Fruit fly (Drosophila melanogaster) whole organism, prepupa: Measurements from ENCODE around the gene aln.

Experiments used
- Blimp-1 ChIP-seq: fragments of 200-800 bp; sonication (Bioruptor generic); optimal IDR thresholded peaks from 3 replicates; lab custom pipeline; 2017; ENCODE audit warnings: missing biosample characterization, missing genetic modification characterization, mild to moderate bottlenecking, moderate library complexity, missing genetic modification reagents
- CG10631 ChIP-seq: fragments of 200-800 bp; sonication (Bioruptor generic); optimal IDR thresholded peaks from 2 replicates; lab custom pipeline; 2016; ENCODE audit warnings: missing biosample characterization, missing genetic modification characterization
- CG11294 ChIP-seq: fragments of 200-800 bp; sonication (Bioruptor generic); IDR thresholded peaks from 2 replicates; pipeline ENCODE4 v1.3.6; 2022; ENCODE audit warnings: missing biosample characterization, missing genetic modification characterization
- CG11762 ChIP-seq: fragments of 200-800 bp; sonication (Bioruptor generic); optimal IDR thresholded peaks from 3 replicates; lab custom pipeline; 2016; ENCODE audit warnings: missing biosample characterization, missing genetic modification characterization; ENCODE audit not compliant: insufficient read depth
- CG15336 ChIP-seq: fragments of 200-800 bp; sonication (Bioruptor generic); IDR thresholded peaks from 2 replicates; pipeline ENCODE4 v1.3.6; 2022; ENCODE audit warnings: missing biosample characterization, missing genetic modification characterization
- CG1621 ChIP-seq: fragments of 200-800 bp; sonication (Bioruptor generic); optimal IDR thresholded peaks from 3 replicates; lab custom pipeline; 2018; ENCODE audit warnings: missing biosample characterization, mild to moderate bottlenecking, missing genetic modification characterization
- CG3032 ChIP-seq: fragments of 200-800 bp; optimal IDR thresholded peaks from 2 replicates; lab custom pipeline; 2019; ENCODE audit warnings: missing biosample characterization, mild to moderate bottlenecking, missing genetic modification characterization, moderate library complexity
- CG31627 ChIP-seq: fragments of 200-800 bp; sonication (Bioruptor generic); optimal IDR thresholded peaks from 3 replicates; lab custom pipeline; 2016; ENCODE audit warnings: missing biosample characterization, missing genetic modification characterization
- CG32006 ChIP-seq: fragments of 200-800 bp; sonication (Bioruptor generic); optimal IDR thresholded peaks from 3 replicates; lab custom pipeline; 2017; ENCODE audit warnings: missing biosample characterization, mild to moderate bottlenecking, missing genetic modification characterization
- CG34406 ChIP-seq: fragments of 200-800 bp; sonication (Bioruptor generic); optimal IDR thresholded peaks from 3 replicates; lab custom pipeline; 2016; ENCODE audit warnings: missing biosample characterization, missing genetic modification characterization
- CG4318 ChIP-seq: fragments of 200-800 bp; sonication (Bioruptor generic); optimal IDR thresholded peaks from 3 replicates; lab custom pipeline; 2017; ENCODE audit warnings: missing biosample characterization, mild to moderate bottlenecking, missing genetic modification characterization
- CG6163 ChIP-seq: fragments of 200-800 bp; sonication (Bioruptor generic); IDR thresholded peaks from 3 replicates; pipeline ENCODE4 v1.3.6; 2022; ENCODE audit warnings: missing biosample characterization, missing genetic modification characterization
- CG6276 ChIP-seq: fragments of 200-800 bp; sonication (Bioruptor generic); optimal IDR thresholded peaks from 2 replicates; lab custom pipeline; 2017; ENCODE audit warnings: missing biosample characterization, mild to moderate bottlenecking, missing genetic modification characterization
- CG6792 ChIP-seq: fragments of 200-800 bp; sonication (Bioruptor generic); optimal IDR thresholded peaks from 3 replicates; lab custom pipeline; 2016; ENCODE audit warnings: missing biosample characterization, missing genetic modification characterization
- CG6808 ChIP-seq: fragments of 200-800 bp; sonication (Bioruptor generic); optimal IDR thresholded peaks from 3 replicates; lab custom pipeline; 2017; ENCODE audit warnings: missing biosample characterization, missing genetic modification characterization, mild to moderate bottlenecking, moderate library complexity, missing genetic modification reagents
- CG7368 ChIP-seq: fragments of 200-800 bp; sonication (Bioruptor generic); optimal IDR thresholded peaks from 3 replicates; lab custom pipeline; 2016; ENCODE audit warnings: missing biosample characterization, missing genetic modification characterization
- CG8119 ChIP-seq: fragments of 200-800 bp; sonication (Bioruptor generic); IDR thresholded peaks from 3 replicates; pipeline ENCODE4 v1.3.6; 2022; ENCODE audit warnings: missing biosample characterization, missing genetic modification characterization
- CG8319 ChIP-seq: fragments of 200-800 bp; sonication (Bioruptor generic); optimal IDR thresholded peaks from 3 replicates; lab custom pipeline; 2016; ENCODE audit warnings: missing biosample characterization, missing genetic modification characterization
- CG9139 ChIP-seq: fragments of 200-800 bp; sonication (Bioruptor generic); optimal IDR thresholded peaks from 3 replicates; lab custom pipeline; 2017; ENCODE audit warnings: missing biosample characterization, mild to moderate bottlenecking, missing genetic modification characterization
- Eip75B ChIP-seq: fragments of 200-800 bp; sonication (Bioruptor generic); optimal IDR thresholded peaks from 3 replicates; lab custom pipeline; 2016; ENCODE audit warnings: missing biosample characterization, missing genetic modification characterization
- Eip78C ChIP-seq: fragments of 200-800 bp; sonication (Bioruptor generic); peaks from one replicate; lab custom pipeline; 2016; ENCODE audit warnings: missing biosample characterization, missing genetic modification characterization
- Eip93F ChIP-seq: fragments of 200-800 bp; sonication (Bioruptor generic); optimal IDR thresholded peaks from 2 replicates; lab custom pipeline; 2016; ENCODE audit warnings: missing biosample characterization, mild to moderate bottlenecking, missing genetic modification characterization
- Ets96B ChIP-seq: fragments of 200-800 bp; optimal IDR thresholded peaks from 2 replicates; lab custom pipeline; 2019; ENCODE audit warnings: missing biosample characterization, mild to moderate bottlenecking, missing genetic modification characterization, moderate library complexity
- Gug ChIP-seq: fragments of 200-800 bp; sonication (Bioruptor generic); IDR thresholded peaks from 2 replicates; pipeline ENCODE4 v1.3.6; 2022; ENCODE audit warnings: missing biosample characterization, missing genetic modification characterization
- Hr38 ChIP-seq: sonication (Bioruptor generic); optimal IDR thresholded peaks from 2 replicates; lab custom pipeline; 2016; ENCODE audit warnings: missing biosample characterization, missing genetic modification characterization
- Lpt ChIP-seq: fragments of 200-800 bp; sonication (Bioruptor generic); optimal IDR thresholded peaks from 3 replicates; lab custom pipeline; 2016; ENCODE audit warnings: missing biosample characterization, missing genetic modification characterization
- Met ChIP-seq: fragments of 200-800 bp; sonication (Bioruptor generic); optimal IDR thresholded peaks from 3 replicates; lab custom pipeline; 2016; ENCODE audit warnings: missing biosample characterization, missing genetic modification characterization
- OdsH ChIP-seq: fragments of 200-800 bp; sonication (Bioruptor generic); optimal IDR thresholded peaks from 3 replicates; lab custom pipeline; 2016; ENCODE audit warnings: missing biosample characterization, missing genetic modification characterization
- Sox102F ChIP-seq: fragments of 200-800 bp; sonication (Bioruptor generic); optimal IDR thresholded peaks from 2 replicates; lab custom pipeline; 2016; ENCODE audit warnings: missing biosample characterization, mild to moderate bottlenecking, missing genetic modification characterization
- Sox14 ChIP-seq: fragments of 200-800 bp; sonication (Bioruptor generic); optimal IDR thresholded peaks from 3 replicates; lab custom pipeline; 2016; ENCODE audit warnings: missing biosample characterization, missing genetic modification characterization
- Sox15 ChIP-seq: fragments of 200-800 bp; sonication (Bioruptor generic); optimal IDR thresholded peaks from 3 replicates; lab custom pipeline; 2016; ENCODE audit warnings: missing biosample characterization, missing genetic modification characterization
- achi ChIP-seq: fragments of 200-800 bp; sonication (Bioruptor generic); optimal IDR thresholded peaks from 3 replicates; lab custom pipeline; 2016; ENCODE audit warnings: missing biosample characterization, missing genetic modification characterization
- acj6 ChIP-seq: fragments of 200-800 bp; sonication (Bioruptor generic); optimal IDR thresholded peaks from 3 replicates; lab custom pipeline; 2016; ENCODE audit warnings: missing biosample characterization, missing genetic modification characterization
- cyc ChIP-seq: fragments of 200-800 bp; sonication (Bioruptor generic); optimal IDR thresholded peaks from 3 replicates; lab custom pipeline; 2016; ENCODE audit warnings: missing biosample characterization, missing genetic modification characterization
- dac ChIP-seq: fragments of 200-800 bp; sonication (Bioruptor generic); optimal IDR thresholded peaks from 2 replicates; lab custom pipeline; 2017; ENCODE audit warnings: missing biosample characterization, mild to moderate bottlenecking, missing genetic modification characterization
- dsx ChIP-seq: fragments of 200-800 bp; optimal IDR thresholded peaks from 3 replicates; lab custom pipeline; 2019; ENCODE audit warnings: missing biosample characterization, mild to moderate bottlenecking, missing genetic modification characterization, moderate library complexity; ENCODE audit not compliant: poor library complexity, severe bottlenecking
- eg ChIP-seq: fragments of 200-800 bp; sonication (Bioruptor generic); IDR thresholded peaks from 3 replicates; pipeline ENCODE4 v1.3.6; 2022; ENCODE audit warnings: missing biosample characterization, missing genetic modification characterization
- fd85E ChIP-seq: fragments of 200-800 bp; sonication (Bioruptor generic); optimal IDR thresholded peaks from 3 replicates; lab custom pipeline; 2016; ENCODE audit warnings: missing biosample characterization, missing genetic modification characterization
- fkh ChIP-seq: fragments of 200-800 bp; sonication (Bioruptor generic); optimal IDR thresholded peaks from 3 replicates; lab custom pipeline; 2017; ENCODE audit warnings: missing biosample characterization, mild to moderate bottlenecking, missing genetic modification characterization, moderate library complexity
- lz ChIP-seq: fragments of 200-800 bp; sonication (Bioruptor generic); optimal IDR thresholded peaks from 3 replicates; lab custom pipeline; 2016; ENCODE audit warnings: missing biosample characterization, missing genetic modification characterization
- net ChIP-seq: fragments of 200-800 bp; sonication (Bioruptor generic); optimal IDR thresholded peaks from 3 replicates; lab custom pipeline; 2016; ENCODE audit warnings: missing biosample characterization, missing genetic modification characterization
- salr ChIP-seq, 2 experiments: fragments of 200-800 bp; sonication (Bioruptor generic); optimal IDR thresholded peaks; 3 replicates each; lab custom pipeline; 2016 to 2018; ENCODE audit warnings: missing biosample characterization in 2 of 2, missing genetic modification characterization in 2 of 2, mild to moderate bottlenecking in 1 of 2
- spab ChIP-seq: fragments of 200-800 bp; sonication (Bioruptor generic); optimal IDR thresholded peaks from 2 replicates; lab custom pipeline; 2017; ENCODE audit warnings: missing biosample characterization, mild to moderate bottlenecking, missing genetic modification characterization, missing genetic modification reagents
- ss ChIP-seq, 2 experiments: fragments of 200-800 bp; sonication (Bioruptor generic); optimal IDR thresholded peaks; 2 replicates in 1 of 2; 3 replicates in 1 of 2; lab custom pipeline; 2017 to 2018; ENCODE audit warnings: mild to moderate bottlenecking in 2 of 2, missing biosample characterization in 2 of 2, missing genetic modification characterization in 2 of 2, moderate library complexity in 1 of 2
- svp ChIP-seq: fragments of 200-800 bp; sonication (Bioruptor generic); peaks from one replicate; lab custom pipeline; 2016; ENCODE audit warnings: missing biosample characterization, missing genetic modification characterization
- topi ChIP-seq: fragments of 200-800 bp; sonication (Bioruptor generic); optimal IDR thresholded peaks from 3 replicates; lab custom pipeline; 2016; ENCODE audit warnings: missing biosample characterization, missing genetic modification characterization

Gene aln

DNA sequence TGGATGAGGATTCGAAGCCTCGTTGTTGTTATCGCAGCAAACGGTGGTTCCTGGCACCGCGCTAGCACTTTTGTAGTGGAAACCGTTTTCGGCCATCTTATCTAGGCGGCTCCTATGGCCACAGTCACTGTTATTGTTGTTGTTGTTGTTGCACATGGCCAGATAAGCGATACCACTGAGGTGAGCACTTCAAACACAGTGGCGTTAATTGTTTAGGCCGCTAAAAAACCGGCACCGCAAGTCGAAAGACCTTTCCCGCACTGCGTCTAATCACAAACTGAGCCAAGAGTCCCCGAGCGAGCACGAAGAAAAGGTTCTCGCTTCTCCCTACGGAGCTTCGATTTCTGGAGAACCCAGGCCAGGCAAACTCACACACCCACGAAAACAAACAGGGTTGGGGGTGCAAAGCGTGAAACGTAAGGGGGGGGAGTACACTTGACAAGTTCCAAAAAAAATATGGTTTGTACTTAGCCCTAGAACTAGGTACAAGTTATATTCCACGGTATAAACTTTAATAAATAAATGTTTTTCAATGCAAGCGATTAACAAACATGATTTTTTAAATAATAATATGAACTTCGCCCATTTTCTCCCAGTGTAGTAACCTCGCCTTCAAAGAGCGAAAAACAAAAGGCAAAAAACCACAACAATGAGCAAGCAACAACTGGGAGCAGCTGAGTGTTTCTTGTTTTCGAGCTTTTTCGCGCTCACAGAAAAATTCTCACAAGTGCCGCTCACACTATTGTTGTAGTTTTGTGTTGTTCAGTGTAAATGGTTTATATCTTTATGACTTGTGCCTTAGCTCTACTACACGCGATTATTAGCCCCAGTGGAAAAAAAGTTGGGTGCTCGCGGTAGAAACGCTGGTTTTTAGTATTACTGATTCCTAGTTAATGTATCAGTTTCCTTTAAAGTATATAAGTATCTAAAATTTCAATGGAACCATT, 14.0 kb downstream of the aln start (continued):
- TF ChIP-seq acj6 (GFP tag; lab: Kevin White, UChicago) (peak; percentile 79), Sox102F (peak; percentile 53), Eip93F (GFP tag; lab: Kevin White, UChicago) (no peak), salr (GFP tag; optimal IDR thresholded peaks at IDR 0.05; lab: Kevin White, UChicago) (peak in 1 of 2 experiments; percentile 80), CG7368 (peak; percentile 64), fd85E (GFP tag; lab: Kevin White, UChicago) (peak; percentile 9), CG15336 (GFP tag; lab: Robert Waterston, UW) (peak; percentile 88), spab (GFP tag; lab: Kevin White, UChicago) (peak; percentile 55), CG11762 (GFP tag; lab: Kevin White, UChicago) (peak; percentile 65), Sox15 (peak; percentile 43), topi (GFP tag; lab: Kevin White, UChicago) (peak; percentile 86), Sox14 (peak; percentile 64), dac (peak; percentile 34), net (GFP tag; lab: Kevin White, UChicago) (peak; percentile 71), svp (GFP tag; lab: Kevin White, UChicago) (peak; percentile 76), cyc (peak; percentile 88), CG1621 (tag; lab: Kevin White, UChicago) (peak; percentile 20), CG4318 (GFP tag; lab: Kevin White, UChicago) (peak; percentile 61), CG11294 (peak; percentile 81)
- TF ChIP-seq, all 60 proteins: peak for 57

DNA sequence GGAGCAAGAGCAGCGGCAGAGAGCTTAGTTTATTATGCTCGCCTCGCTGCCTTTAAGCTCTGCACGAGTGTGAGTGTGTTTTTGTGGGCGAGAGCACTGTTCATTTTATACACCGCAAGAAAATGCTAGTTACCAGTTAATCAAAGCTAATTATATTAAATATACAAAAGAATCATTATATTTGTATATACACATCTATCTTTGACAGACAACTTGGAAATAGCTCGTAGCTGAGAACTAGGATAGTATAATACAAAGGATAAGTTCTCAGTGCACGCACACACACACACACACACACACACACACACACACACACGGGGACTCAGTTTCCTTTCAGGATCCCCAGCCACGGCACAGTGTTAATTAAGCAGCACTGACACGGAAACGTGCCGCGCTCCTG, 17.2 kb downstream of the aln start:
- TF ChIP-seq dsx (GFP tag; lab: Kevin White, UChicago) (no peak), Eip93F (GFP tag; lab: Kevin White, UChicago) (no peak), Hr38 (GFP tag; lab: Kevin White, UChicago) (no peak), CG34406 (no peak), Eip78C (GFP tag; lab: Kevin White, UChicago) (peak; percentile 9), Ets96B (tag; lab: Kevin White, UChicago) (peak; percentile 29), CG3032 (tag; lab: Kevin White, UChicago) (peak; percentile 11), CG10631 (GFP tag; lab: Kevin White, UChicago) (no peak), CG31627 (no peak), cyc (no peak), CG1621 (tag; lab: Kevin White, UChicago) (no peak), ss (GFP tag; optimal IDR thresholded peaks at IDR 0.05; lab: Kevin White, UChicago) (no peak), CG32006 (GFP tag; lab: Kevin White, UChicago) (peak; percentile 46), Sox14 (no peak), fd85E (GFP tag; lab: Kevin White, UChicago) (no peak), acj6 (GFP tag; lab: Kevin White, UChicago) (no peak), CG8119 (GFP tag; lab: Robert Waterston, UW) (no peak), Lpt (GFP tag; lab: Kevin White, UChicago) (no peak), spab (GFP tag; lab: Kevin White, UChicago) (no peak), achi (no peak), CG11294 (peak; percentile 39; the same call in 1 of the 2 replicates), Eip75B (GFP tag; lab: Kevin White, UChicago) (no peak), eg (GFP tag; lab: Robert Waterston, UW) (peak; percentile 52; the same call in 2 of the 3 replicates), fkh (GFP tag; lab: Kevin White, UChicago) (no peak), lz (GFP tag; lab: Kevin White, UChicago) (no peak), CG9139 (GFP tag; lab: Kevin White, UChicago) (no peak), CG6276 (no peak), OdsH (GFP tag; lab: Kevin White, UChicago) (peak; percentile 2), Gug (GFP tag; lab: Robert Waterston, UW) (no peak), Blimp-1 (GFP tag; lab: Kevin White, UChicago) (no peak), CG6792 (no peak), CG11762 (GFP tag; lab: Kevin White, UChicago) (no peak), Sox15 (no peak), CG6808 (no peak), CG6163 (GFP tag; lab: Robert Waterston, UW) (no peak), Met (GFP tag; lab: Kevin White, UChicago) (no peak), salr (GFP tag; optimal IDR thresholded peaks at IDR 0.05; lab: Kevin White, UChicago) (no peak), CG7368 (no peak), CG4318 (GFP tag; lab: Kevin White, UChicago) (no peak), Sox102F (no peak), CG8319 (GFP tag; lab: Kevin White, UChicago) (no peak), net (GFP tag; lab: Kevin White, UChicago) (no peak)
